Fruit fly (Drosophila melanogaster): ENCODE results near the gene chinmo.

DNA sequence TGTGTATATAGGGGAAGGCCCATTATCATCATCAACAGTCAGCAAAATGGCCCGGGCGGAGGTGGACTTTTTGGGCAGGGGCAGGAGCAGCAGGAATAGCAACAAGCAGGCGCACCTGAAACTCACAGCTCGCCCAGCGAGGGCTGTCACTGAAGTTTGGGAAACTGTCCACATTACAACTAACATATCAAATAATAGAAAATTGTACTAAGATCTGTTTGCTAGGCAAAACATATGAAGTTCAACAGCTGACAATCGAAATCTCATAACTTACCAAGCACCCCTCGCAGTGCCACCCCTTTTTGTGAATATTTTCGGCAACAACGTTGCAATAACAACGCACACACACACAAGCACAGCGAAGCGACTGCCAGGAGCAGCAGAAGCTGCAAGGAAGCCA, 26.3 kb upstream of the chinmo start:
- no peak for TF ChIP-seq Hr96 (GFP tag; optimal IDR thresholded peaks at IDR 0.05)
- no peak for TF ChIP-seq CG14711 (tag; optimal IDR thresholded peaks at IDR 0.05)
- no peak for TF ChIP-seq CG7101 (tag; optimal IDR thresholded peaks at IDR 0.05)
